Fruit fly (Drosophila melanogaster) whole organism, embryonic: Measurements from ENCODE around the gene sphe.

ENCODE experiments used
- Abd-B ChIP-seq: fragments of 200-800 bp; sonication (Bioruptor generic); optimal IDR thresholded peaks from 2 replicates; lab custom pipeline; 2018; ENCODE audit warnings: missing biosample characterization, mild to moderate bottlenecking, missing genetic modification characterization, moderate library complexity
- B-H1 ChIP-seq: fragments of 200-800 bp; sonication (Bioruptor generic); IDR thresholded peaks from 3 replicates; pipeline ENCODE4 v1.3.6; 2022; ENCODE audit warnings: missing biosample characterization, missing genetic modification characterization
- CG11093 ChIP-seq: fragments of 200-800 bp; sonication (Bioruptor generic); IDR thresholded peaks from 3 replicates; pipeline ENCODE4 v1.3.6; 2022; ENCODE audit warnings: missing biosample characterization, missing genetic modification characterization
- CG11560 ChIP-seq: fragments of 200-800 bp; sonication (Bioruptor generic); IDR thresholded peaks from 3 replicates; pipeline ENCODE4 v1.3.6; 2022; ENCODE audit warnings: missing biosample characterization, missing genetic modification characterization
- CG12391 ChIP-seq: fragments of 200-800 bp; sonication (Bioruptor generic); optimal IDR thresholded peaks from 3 replicates; lab custom pipeline; 2018; ENCODE audit warnings: missing biosample characterization, mild to moderate bottlenecking, missing genetic modification characterization, moderate library complexity
- CG13296 ChIP-seq: fragments of 200-800 bp; sonication (Bioruptor generic); optimal IDR thresholded peaks from 3 replicates; lab custom pipeline; 2018; ENCODE audit warnings: missing biosample characterization, mild to moderate bottlenecking, missing genetic modification characterization
- CG1529 ChIP-seq: fragments of 200-800 bp; sonication (Bioruptor generic); optimal IDR thresholded peaks from 3 replicates; lab custom pipeline; 2018; ENCODE audit warnings: missing biosample characterization, missing genetic modification characterization
- CG1602 ChIP-seq: fragments of 200-800 bp; sonication (Bioruptor generic); optimal IDR thresholded peaks from 3 replicates; lab custom pipeline; 2016; ENCODE audit warnings: missing biosample characterization, missing genetic modification characterization
- CG17359 ChIP-seq: fragments of 200-800 bp; sonication (Bioruptor generic); optimal IDR thresholded peaks from 3 replicates; lab custom pipeline; 2018; ENCODE audit warnings: missing biosample characterization, mild to moderate bottlenecking, missing genetic modification characterization, moderate library complexity
- CG2129 ChIP-seq: fragments of 200-800 bp; sonication (Bioruptor generic); IDR thresholded peaks from 2 replicates; pipeline ENCODE4 v1.3.6; 2022; ENCODE audit warnings: missing biosample characterization, missing genetic modification characterization; ENCODE audit not compliant: partially characterized antibody
- CG3838 ChIP-seq: fragments of 200-800 bp; sonication (Bioruptor generic); optimal IDR thresholded peaks from 3 replicates; lab custom pipeline; 2016; ENCODE audit warnings: missing biosample characterization, missing genetic modification characterization
- CG4707 ChIP-seq: fragments of 200-800 bp; sonication (Bioruptor generic); optimal IDR thresholded peaks from 2 replicates; lab custom pipeline; 2018; ENCODE audit warnings: missing biosample characterization, mild to moderate bottlenecking, missing genetic modification characterization, moderate library complexity
- CG4730 ChIP-seq: fragments of 200-800 bp; sonication (Bioruptor generic); IDR thresholded peaks from 2 replicates; pipeline ENCODE4 v1.3.6; 2022; ENCODE audit warnings: missing biosample characterization, missing genetic modification characterization
- CG6765 ChIP-seq: fragments of 200-800 bp; sonication (Bioruptor generic); optimal IDR thresholded peaks from 3 replicates; lab custom pipeline; 2017; ENCODE audit warnings: missing biosample characterization, mild to moderate bottlenecking, missing genetic modification characterization
- CG6854 ChIP-seq: fragments of 200-800 bp; sonication (Bioruptor generic); optimal IDR thresholded peaks from 3 replicates; lab custom pipeline; 2017; ENCODE audit warnings: missing biosample characterization, mild to moderate bottlenecking, missing genetic modification characterization
- CG7745 ChIP-seq: fragments of 200-800 bp; sonication (Bioruptor generic); optimal IDR thresholded peaks from 2 replicates; lab custom pipeline; 2018; ENCODE audit warnings: missing biosample characterization, mild to moderate bottlenecking, missing genetic modification characterization, moderate library complexity
- CG8944 ChIP-seq: fragments of 200-800 bp; sonication (Bioruptor generic); optimal IDR thresholded peaks from 3 replicates; lab custom pipeline; 2016; ENCODE audit warnings: missing biosample characterization, missing genetic modification characterization
- CG9727 ChIP-seq: fragments of 200-800 bp; sonication (Bioruptor generic); optimal IDR thresholded peaks from 3 replicates; lab custom pipeline; 2017; ENCODE audit warnings: missing biosample characterization, mild to moderate bottlenecking, missing genetic modification characterization
- CkIIα-i1 ChIP-seq: fragments of 200-800 bp; sonication (Bioruptor generic); IDR thresholded peaks from 2 replicates; pipeline ENCODE4 v1.3.6; 2022; ENCODE audit warnings: missing biosample characterization, missing genetic modification characterization
- D19A ChIP-seq: fragments of 200-800 bp; optimal IDR thresholded peaks from 3 replicates; lab custom pipeline; 2019; ENCODE audit warnings: missing biosample characterization, mild to moderate bottlenecking, missing genetic modification characterization, moderate library complexity
- Dad ChIP-seq: fragments of 200-800 bp; sonication (Bioruptor generic); optimal IDR thresholded peaks from 3 replicates; lab custom pipeline; 2016; ENCODE audit warnings: missing biosample characterization, missing genetic modification characterization
- Dp ChIP-seq: fragments of 200-800 bp; sonication (Bioruptor generic); optimal IDR thresholded peaks from 2 replicates; lab custom pipeline; 2018; ENCODE audit warnings: missing biosample characterization, mild to moderate bottlenecking, missing genetic modification characterization, moderate library complexity
- E2f1 ChIP-seq: fragments of 200-800 bp; sonication (Bioruptor generic); IDR thresholded peaks from 2 replicates; pipeline ENCODE4 v1.3.6; 2022; ENCODE audit warnings: missing biosample characterization, missing genetic modification characterization
- E2f2 ChIP-seq: fragments of 200-800 bp; sonication (Bioruptor generic); IDR thresholded peaks from 2 replicates; pipeline ENCODE4 v1.3.6; 2022; ENCODE audit warnings: missing biosample characterization, missing genetic modification characterization
- ERR ChIP-seq: fragments of 200-800 bp; sonication (Bioruptor generic); optimal IDR thresholded peaks from 2 replicates; lab custom pipeline; 2016; ENCODE audit warnings: missing biosample characterization, missing genetic modification characterization
- Eip74EF ChIP-seq, 2 experiments: fragments of 200-800 bp in 1 of 2; fragments of >200 bp in 1 of 2; sonication (Bioruptor generic) in 1 of 2; optimal IDR thresholded peaks; 2 replicates each; lab custom pipeline; 2017 to 2019; ENCODE audit warnings: missing biosample characterization in 2 of 2, missing genetic modification characterization in 2 of 2, mild to moderate bottlenecking in 1 of 2, moderate library complexity in 1 of 2
- Hr39 ChIP-seq: fragments of >200 bp; optimal IDR thresholded peaks from 2 replicates; lab custom pipeline; 2017
- Hr78 ChIP-seq, 2 experiments: fragments of 200-800 bp in 1 of 2; fragments of >200 bp in 1 of 2; sonication (Bioruptor generic) in 1 of 2; optimal IDR thresholded peaks; 2 replicates each; lab custom pipeline; 2017 to 2019; ENCODE audit warnings: missing biosample characterization in 2 of 2, missing genetic modification characterization in 2 of 2, mild to moderate bottlenecking in 1 of 2, moderate library complexity in 1 of 2
- Nf-YB ChIP-seq: fragments of 200-800 bp; sonication (Bioruptor generic); optimal IDR thresholded peaks from 3 replicates; lab custom pipeline; 2019; ENCODE audit warnings: missing biosample characterization, mild to moderate bottlenecking, missing genetic modification characterization, moderate library complexity
- Opbp ChIP-seq: fragments of 200-800 bp; sonication (Bioruptor generic); IDR thresholded peaks from 3 replicates; pipeline ENCODE4 v1.3.6; 2022; ENCODE audit warnings: missing biosample characterization, missing genetic modification characterization; ENCODE audit not compliant: partially characterized antibody
- Rfx ChIP-seq: fragments of 200-800 bp; sonication (Bioruptor generic); IDR thresholded peaks from 2 replicates; pipeline ENCODE4 v1.3.6; 2022; ENCODE audit warnings: missing biosample characterization, missing genetic modification characterization
- YL-1 ChIP-seq: fragments of 200-800 bp; sonication (Bioruptor generic); optimal IDR thresholded peaks from 3 replicates; lab custom pipeline; 2017; ENCODE audit warnings: missing biosample characterization, mild to moderate bottlenecking, missing genetic modification characterization
- aop ChIP-seq: fragments of 200-800 bp; sonication (Bioruptor generic); IDR thresholded peaks from 2 replicates; pipeline ENCODE4 v1.3.6; 2022; ENCODE audit warnings: missing biosample characterization, missing genetic modification characterization
- az2 ChIP-seq: fragments of 200-800 bp; sonication (Bioruptor generic); optimal IDR thresholded peaks from 3 replicates; lab custom pipeline; 2016; ENCODE audit warnings: missing biosample characterization, missing genetic modification characterization
- bab2 ChIP-seq: fragments of 200-800 bp; sonication (Bioruptor generic); optimal IDR thresholded peaks from 2 replicates; lab custom pipeline; 2016; ENCODE audit warnings: missing biosample characterization, missing genetic modification characterization
- bbx ChIP-seq: fragments of 200-800 bp; sonication (Bioruptor generic); IDR thresholded peaks from 2 replicates; pipeline ENCODE4 v1.3.6; 2022; ENCODE audit warnings: missing biosample characterization, missing genetic modification characterization; ENCODE audit not compliant: partially characterized antibody
- bigmax ChIP-seq: fragments of 200-800 bp; sonication (Bioruptor generic); optimal IDR thresholded peaks from 2 replicates; lab custom pipeline; 2018; ENCODE audit warnings: missing biosample characterization, mild to moderate bottlenecking, missing genetic modification characterization
- dan ChIP-seq: fragments of 200-800 bp; sonication (Bioruptor generic); IDR thresholded peaks from 2 replicates; pipeline ENCODE4 v1.3.6; 2022; ENCODE audit warnings: missing biosample characterization, missing genetic modification characterization
- dm ChIP-seq: fragments of 200-800 bp; sonication (Bioruptor generic); optimal IDR thresholded peaks from 3 replicates; lab custom pipeline; 2016; ENCODE audit warnings: missing biosample characterization, missing genetic modification characterization
- emc ChIP-seq: fragments of 200-800 bp; sonication (Bioruptor generic); optimal IDR thresholded peaks from 2 replicates; lab custom pipeline; 2016; ENCODE audit warnings: missing biosample characterization, missing genetic modification characterization
- kni ChIP-seq: fragments of 200-800 bp; sonication (Bioruptor generic); optimal IDR thresholded peaks from 3 replicates; lab custom pipeline; 2017; ENCODE audit warnings: mild to moderate bottlenecking, missing biosample characterization, missing genetic modification reagents, missing genetic modification characterization
- knrl ChIP-seq: fragments of 200-800 bp; sonication (Bioruptor generic); IDR thresholded peaks from 3 replicates; pipeline ENCODE4 v1.3.6; 2022; ENCODE audit warnings: missing biosample characterization, missing genetic modification characterization; ENCODE audit not compliant: partially characterized antibody
- lmd ChIP-seq: fragments of 200-800 bp; sonication (Bioruptor generic); IDR thresholded peaks from 2 replicates; pipeline ENCODE4 v1.3.6; 2022; ENCODE audit warnings: missing biosample characterization, missing genetic modification characterization
- rib ChIP-seq: fragments of 200-800 bp; sonication (Bioruptor generic); IDR thresholded peaks from 2 replicates; pipeline ENCODE4 v1.3.6; 2022; ENCODE audit warnings: missing biosample characterization, missing genetic modification characterization
- schlank ChIP-seq: fragments of 200-800 bp; sonication (Bioruptor generic); optimal IDR thresholded peaks from 2 replicates; lab custom pipeline; 2018; ENCODE audit warnings: missing biosample characterization, mild to moderate bottlenecking, missing genetic modification characterization
- sisA ChIP-seq: fragments of 200-800 bp; sonication (Bioruptor generic); IDR thresholded peaks from 2 replicates; pipeline ENCODE4 v1.3.6; 2022; ENCODE audit warnings: missing biosample characterization, missing genetic modification characterization
- sqz ChIP-seq: fragments of 200-800 bp; sonication (Bioruptor generic); optimal IDR thresholded peaks from 3 replicates; lab custom pipeline; 2018; ENCODE audit warnings: missing biosample characterization, mild to moderate bottlenecking, missing genetic modification characterization
- stwl ChIP-seq: fragments of 200-800 bp; sonication (Bioruptor generic); optimal IDR thresholded peaks from 3 replicates; lab custom pipeline; 2018; ENCODE audit warnings: missing biosample characterization, mild to moderate bottlenecking, missing genetic modification characterization, moderate library complexity
- tap ChIP-seq: fragments of 200-800 bp; optimal IDR thresholded peaks from 3 replicates; lab custom pipeline; 2019; ENCODE audit warnings: missing biosample characterization, mild to moderate bottlenecking, missing genetic modification characterization, moderate library complexity
- tgo ChIP-seq: fragments of 200-800 bp; sonication (Bioruptor generic); IDR thresholded peaks from 3 replicates; pipeline ENCODE4 v1.3.6; 2022; ENCODE audit warnings: missing biosample characterization, missing genetic modification characterization
- trem ChIP-seq: fragments of 200-800 bp; optimal IDR thresholded peaks from 3 replicates; lab custom pipeline; 2019; ENCODE audit warnings: missing biosample characterization, mild to moderate bottlenecking, missing genetic modification characterization, moderate library complexity
- wor ChIP-seq: fragments of 200-800 bp; sonication (Bioruptor generic); IDR thresholded peaks from 2 replicates; pipeline ENCODE4 v1.3.6; 2022; ENCODE audit warnings: missing biosample characterization, missing genetic modification characterization

Gene sphe

DNA sequence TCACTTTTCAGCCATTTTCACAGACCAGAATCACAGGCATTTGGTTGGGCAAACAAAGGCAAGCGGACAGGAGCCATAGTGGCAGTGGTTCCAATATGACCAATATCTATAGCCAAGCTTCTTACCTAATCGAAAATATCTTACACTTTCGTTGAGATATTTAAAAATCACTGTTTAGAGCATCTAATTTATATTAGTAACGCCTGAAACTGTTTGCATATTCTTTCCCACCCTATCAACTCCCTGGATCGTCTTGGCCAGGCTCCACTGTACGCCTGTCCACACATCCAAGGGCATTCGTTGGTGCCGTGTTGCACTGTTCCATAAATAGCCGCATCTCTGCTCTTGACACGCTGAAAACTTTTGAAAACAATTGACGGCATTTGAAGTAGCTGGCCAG, 11.3 kb downstream of the sphe start (continued):
- no peak for TF ChIP-seq rib (GFP tag; lab: Robert Waterston, UW)
- no peak for TF ChIP-seq D19A
- no peak for TF ChIP-seq stwl (tag; lab: Kevin White, UChicago)
- TF ChIP-seq knrl (GFP tag; lab: Robert Waterston, UW), result no peak
- TF ChIP-seq B-H1 (GFP tag; lab: Robert Waterston, UW), result no peak
- TF ChIP-seq CG17359 (tag; lab: Kevin White, UChicago), result peak; percentile 42
- TF ChIP-seq Dp (GFP tag; lab: Kevin White, UChicago), result no peak
- TF ChIP-seq CG6854, result no peak
- TF ChIP-seq CkIIα-i1, result no peak
- TF ChIP-seq Hr78 (GFP tag; optimal IDR thresholded peaks at IDR 0.05; lab: Kevin White, UChicago), result no peak
- no peak for TF ChIP-seq ERR (GFP tag; lab: Kevin White, UChicago)
- TF ChIP-seq CG9727 (GFP tag; lab: Kevin White, UChicago), result no peak
- no peak for TF ChIP-seq CG4730 (GFP tag; lab: Robert Waterston, UW)
- TF ChIP-seq CG13296, result no peak
- TF ChIP-seq CG12391, result no peak
- no peak for TF ChIP-seq dm
- no peak for TF ChIP-seq CG7745 (tag; lab: Kevin White, UChicago)
- TF ChIP-seq tgo (GFP tag; lab: Robert Waterston, UW), result no peak; the same call in 2 of the 3 replicates
- TF ChIP-seq sisA (GFP tag; lab: Robert Waterston, UW), result peak; percentile 65; the same call in 1 of the 2 replicates
- TF ChIP-seq Hr39 (lab: Kevin White, UChicago), result no peak
- no peak for TF ChIP-seq kni
- no peak for TF ChIP-seq schlank (tag; lab: Kevin White, UChicago)
- no peak for TF ChIP-seq Opbp (GFP tag; lab: Robert Waterston, UW)
- no peak for TF ChIP-seq bbx (GFP tag; lab: Robert Waterston, UW)
- no peak for TF ChIP-seq E2f1 (GFP tag; lab: Robert Waterston, UW)
- no peak for TF ChIP-seq CG4707 (GFP tag; lab: Kevin White, UChicago)
- no peak for TF ChIP-seq CG11560
- TF ChIP-seq Rfx (GFP tag; lab: Robert Waterston, UW), result no peak
- no peak for TF ChIP-seq Nf-YB (GFP tag; lab: Kevin White, UChicago)
- TF ChIP-seq CG2129 (GFP tag; lab: Robert Waterston, UW), result no peak
- no peak for TF ChIP-seq bigmax (GFP tag; lab: Kevin White, UChicago)
- no peak for TF ChIP-seq dan (GFP tag; lab: Robert Waterston, UW)
- TF ChIP-seq Eip74EF (GFP tag; optimal IDR thresholded peaks at IDR 0.05; lab: Kevin White, UChicago), result no peak
- TF ChIP-seq Abd-B (GFP tag; lab: Kevin White, UChicago), result no peak
- no peak for TF ChIP-seq CG1529 (GFP tag; lab: Kevin White, UChicago)
- TF ChIP-seq CG1602 (GFP tag; lab: Kevin White, UChicago), result no peak
- TF ChIP-seq CG6765 (GFP tag; lab: Kevin White, UChicago), result no peak
- TF ChIP-seq YL-1 (GFP tag; lab: Kevin White, UChicago), result no peak
- TF ChIP-seq CG8944 (GFP tag; lab: Kevin White, UChicago), result no peak
- no peak for TF ChIP-seq bab2 (GFP tag; lab: Kevin White, UChicago)
- TF ChIP-seq aop, result no peak
- no peak for TF ChIP-seq Dad
- TF ChIP-seq lmd (GFP tag; lab: Robert Waterston, UW), result peak; percentile 26; the same call in 1 of the 2 replicates
- no peak for TF ChIP-seq emc (GFP tag; lab: Kevin White, UChicago)
- TF ChIP-seq az2 (GFP tag; lab: Kevin White, UChicago), result no peak
- no peak for TF ChIP-seq CG3838 (GFP tag; lab: Kevin White, UChicago)
- TF ChIP-seq trem (tag; lab: Kevin White, UChicago), result no peak
- TF ChIP-seq wor (GFP tag; lab: Robert Waterston, UW), result 0 out of 2 replicates have a peak, but pooled peaks have one; percentile 33
- TF ChIP-seq E2f2 (GFP tag; lab: Robert Waterston, UW), result no peak
- no peak for TF ChIP-seq CG11093
- TF ChIP-seq tap (tag; lab: Kevin White, UChicago), result no peak
- TF ChIP-seq sqz (GFP tag; lab: Kevin White, UChicago), result no peak
